Fruit fly (Drosophila melanogaster) whole organism, embryonic: ENCODE results near the gene Mks1.

Experiments used
- Bdp1 ChIP-seq: fragments of 200-800 bp; sonication (Bioruptor generic); optimal IDR thresholded peaks from 3 replicates; lab custom pipeline; 2016; ENCODE audit warnings: missing biosample characterization, missing genetic modification characterization
- C15 ChIP-seq: fragments of 200-800 bp; sonication (Bioruptor generic); IDR thresholded peaks from 3 replicates; pipeline ENCODE4 v1.3.6; 2022; ENCODE audit warnings: missing biosample characterization, missing genetic modification characterization
- CG1024 ChIP-seq: fragments of 200-800 bp; sonication (Bioruptor generic); IDR thresholded peaks from 2 replicates; pipeline ENCODE4 v1.3.6; 2022; ENCODE audit warnings: missing biosample characterization, missing genetic modification characterization
- CG10321 ChIP-seq: fragments of 200-800 bp; sonication (Bioruptor generic); IDR thresholded peaks from 2 replicates; pipeline ENCODE4 v1.3.6; 2022; ENCODE audit warnings: missing biosample characterization, missing genetic modification characterization
- CG10959 ChIP-seq: fragments of 200-800 bp; sonication (Bioruptor generic); IDR thresholded peaks from 2 replicates; pipeline ENCODE4 v1.3.6; 2022; ENCODE audit warnings: missing biosample characterization, missing genetic modification characterization
- CG12155 ChIP-seq: fragments of 200-800 bp; sonication (Bioruptor generic); optimal IDR thresholded peaks from 3 replicates; lab custom pipeline; 2016; ENCODE audit warnings: missing biosample characterization, missing genetic modification characterization
- CG12219 ChIP-seq: fragments of 200-800 bp; sonication (Bioruptor generic); optimal IDR thresholded peaks from 3 replicates; lab custom pipeline; 2018; ENCODE audit warnings: missing biosample characterization, mild to moderate bottlenecking, missing genetic modification characterization
- CG12744 ChIP-seq: fragments of 200-800 bp; sonication (Bioruptor generic); optimal IDR thresholded peaks from 2 replicates; lab custom pipeline; 2016; ENCODE audit warnings: missing biosample characterization, missing genetic modification characterization
- CG13624 ChIP-seq: fragments of 200-800 bp; sonication (Bioruptor generic); optimal IDR thresholded peaks from 2 replicates; lab custom pipeline; 2016; ENCODE audit warnings: missing biosample characterization, missing genetic modification characterization
- CG15479 ChIP-seq: fragments of 200-800 bp; sonication (Bioruptor generic); optimal IDR thresholded peaks from 3 replicates; lab custom pipeline; 2019; ENCODE audit warnings: missing biosample characterization, mild to moderate bottlenecking, missing genetic modification characterization, moderate library complexity
- CG15601 ChIP-seq: fragments of 200-800 bp; sonication (Bioruptor generic); optimal IDR thresholded peaks from 3 replicates; lab custom pipeline; 2019; ENCODE audit warnings: missing biosample characterization, mild to moderate bottlenecking, missing genetic modification characterization, moderate library complexity
- CG15696 ChIP-seq: fragments of 200-800 bp; sonication (Bioruptor generic); optimal IDR thresholded peaks from 2 replicates; lab custom pipeline; 2019; ENCODE audit warnings: missing biosample characterization, mild to moderate bottlenecking, missing genetic modification characterization, moderate library complexity
- CG1647 ChIP-seq: fragments of 200-800 bp; sonication (Bioruptor generic); optimal IDR thresholded peaks from 3 replicates; lab custom pipeline; 2016; ENCODE audit warnings: missing biosample characterization, missing genetic modification characterization
- CG17186 ChIP-seq: fragments of 200-800 bp; sonication (Bioruptor generic); optimal IDR thresholded peaks from 3 replicates; lab custom pipeline; 2017; ENCODE audit warnings: missing biosample characterization, missing genetic modification reagents, missing genetic modification characterization
- CG17912 ChIP-seq: fragments of 200-800 bp; sonication (Bioruptor generic); optimal IDR thresholded peaks from 2 replicates; lab custom pipeline; 2018; ENCODE audit warnings: missing biosample characterization, mild to moderate bottlenecking, missing genetic modification characterization
- CG3281 ChIP-seq: fragments of 200-800 bp; sonication (Bioruptor generic); optimal IDR thresholded peaks from 3 replicates; lab custom pipeline; 2017; ENCODE audit warnings: missing biosample characterization, mild to moderate bottlenecking, missing genetic modification characterization
- CG34422 ChIP-seq: fragments of 200-800 bp; sonication (Bioruptor generic); IDR thresholded peaks from 3 replicates; pipeline ENCODE4 v1.3.6; 2022; ENCODE audit warnings: missing biosample characterization, missing genetic modification characterization
- CG6765 ChIP-seq: fragments of 200-800 bp; sonication (Bioruptor generic); optimal IDR thresholded peaks from 3 replicates; lab custom pipeline; 2017; ENCODE audit warnings: missing biosample characterization, mild to moderate bottlenecking, missing genetic modification characterization
- CG7372 ChIP-seq: fragments of 200-800 bp; sonication (Bioruptor generic); IDR thresholded peaks from 2 replicates; pipeline ENCODE4 v1.3.6; 2022; ENCODE audit warnings: missing biosample characterization, missing genetic modification characterization
- CG9437 ChIP-seq: fragments of 200-800 bp; sonication (Bioruptor generic); optimal IDR thresholded peaks from 2 replicates; lab custom pipeline; 2018; ENCODE audit warnings: missing biosample characterization, mild to moderate bottlenecking, missing genetic modification characterization
- CG9609 ChIP-seq: fragments of 200-800 bp; sonication (Bioruptor generic); optimal IDR thresholded peaks from 3 replicates; lab custom pipeline; 2016; ENCODE audit warnings: missing biosample characterization, missing genetic modification characterization
- CG9797 ChIP-seq: fragments of 200-800 bp; sonication (Bioruptor generic); optimal IDR thresholded peaks from 3 replicates; lab custom pipeline; 2018; ENCODE audit warnings: missing biosample characterization, mild to moderate bottlenecking, missing genetic modification characterization
- CHES-1-like ChIP-seq: fragments of 200-800 bp; sonication (Bioruptor generic); optimal IDR thresholded peaks from 2 replicates; lab custom pipeline; 2016; ENCODE audit warnings: missing biosample characterization, missing genetic modification characterization
- CTCF ChIP-seq: fragments of 200-800 bp; sonication (Bioruptor generic); optimal IDR thresholded peaks from 2 replicates; lab custom pipeline; 2017; ENCODE audit warnings: missing biosample characterization, mild to moderate bottlenecking, missing genetic modification characterization, moderate library complexity
- Dad ChIP-seq: fragments of 200-800 bp; sonication (Bioruptor generic); optimal IDR thresholded peaks from 3 replicates; lab custom pipeline; 2016; ENCODE audit warnings: missing biosample characterization, missing genetic modification characterization
- Dbx ChIP-seq: fragments of 200-800 bp; sonication (Bioruptor generic); IDR thresholded peaks from 3 replicates; pipeline ENCODE4 v1.3.6; 2022; ENCODE audit warnings: missing biosample characterization, missing genetic modification characterization
- Deaf1 ChIP-seq: fragments of 200-800 bp; optimal IDR thresholded peaks from 3 replicates; lab custom pipeline; 2019; ENCODE audit warnings: missing biosample characterization, mild to moderate bottlenecking, missing genetic modification characterization, moderate library complexity
- Fer2 ChIP-seq: fragments of 200-800 bp; sonication (Bioruptor generic); optimal IDR thresholded peaks from 2 replicates; lab custom pipeline; 2018; ENCODE audit warnings: missing biosample characterization, mild to moderate bottlenecking, missing genetic modification characterization, moderate library complexity
- H15 ChIP-seq: fragments of 200-800 bp; sonication (Bioruptor generic); IDR thresholded peaks from 3 replicates; pipeline ENCODE4 v1.3.6; 2022; ENCODE audit warnings: missing biosample characterization, missing genetic modification characterization
- HLHmδ ChIP-seq: fragments of 200-800 bp; sonication (Bioruptor generic); optimal IDR thresholded peaks from 2 replicates; lab custom pipeline; 2018; ENCODE audit warnings: missing biosample characterization, mild to moderate bottlenecking, missing genetic modification characterization, moderate library complexity
- Hmr ChIP-seq: fragments of 200-800 bp; sonication (Bioruptor generic); optimal IDR thresholded peaks from 3 replicates; lab custom pipeline; 2017; ENCODE audit warnings: mild to moderate bottlenecking, missing biosample characterization, missing genetic modification reagents, missing genetic modification characterization
- Neu2 ChIP-seq: fragments of 200-800 bp; sonication (Bioruptor generic); optimal IDR thresholded peaks from 3 replicates; lab custom pipeline; 2016; ENCODE audit warnings: missing biosample characterization, missing genetic modification characterization, borderline replicate concordance
- Nf-YB ChIP-seq: fragments of 200-800 bp; sonication (Bioruptor generic); optimal IDR thresholded peaks from 3 replicates; lab custom pipeline; 2019; ENCODE audit warnings: missing biosample characterization, mild to moderate bottlenecking, missing genetic modification characterization, moderate library complexity
- Scr ChIP-seq: fragments of 200-800 bp; sonication (Bioruptor generic); IDR thresholded peaks from 2 replicates; pipeline ENCODE4 v1.3.6; 2022; ENCODE audit warnings: missing biosample characterization, missing genetic modification characterization; ENCODE audit not compliant: partially characterized antibody
- Side ChIP-seq: fragments of 200-800 bp; sonication (Bioruptor generic); optimal IDR thresholded peaks from 2 replicates; lab custom pipeline; 2016; ENCODE audit warnings: missing biosample characterization, missing genetic modification characterization
- Sin3A ChIP-seq: fragments of >200 bp; optimal IDR thresholded peaks from 2 replicates; lab custom pipeline; 2018
- Sox102F ChIP-seq: fragments of 200-800 bp; sonication (Bioruptor generic); optimal IDR thresholded peaks from 2 replicates; lab custom pipeline; 2018; ENCODE audit warnings: missing biosample characterization, mild to moderate bottlenecking, missing genetic modification characterization, moderate library complexity
- Vsx1 ChIP-seq: fragments of 200-800 bp; sonication (Bioruptor generic); optimal IDR thresholded peaks from 2 replicates; lab custom pipeline; 2017; ENCODE audit warnings: missing biosample characterization, mild to moderate bottlenecking, missing genetic modification characterization, missing genetic modification reagents
- Xbp1 ChIP-seq: fragments of 200-800 bp; sonication (Bioruptor generic); optimal IDR thresholded peaks from 3 replicates; lab custom pipeline; 2016; ENCODE audit warnings: missing biosample characterization, mild to moderate bottlenecking, missing genetic modification characterization
- ac ChIP-seq: fragments of 200-800 bp; sonication (Bioruptor generic); optimal IDR thresholded peaks from 3 replicates; lab custom pipeline; 2017; ENCODE audit warnings: missing biosample characterization, mild to moderate bottlenecking, missing genetic modification characterization
- al ChIP-seq: fragments of 200-800 bp; sonication (Bioruptor generic); IDR thresholded peaks from 2 replicates; pipeline ENCODE4 v1.3.6; 2022; ENCODE audit warnings: missing biosample characterization, missing genetic modification characterization
- ash1 ChIP-seq: fragments of 200-800 bp; sonication (Bioruptor generic); optimal IDR thresholded peaks from 2 replicates; lab custom pipeline; 2018; ENCODE audit warnings: missing biosample characterization, mild to moderate bottlenecking, missing genetic modification characterization
- bcd ChIP-seq: fragments of 200-800 bp; sonication (Bioruptor generic); optimal IDR thresholded peaks from 2 replicates; lab custom pipeline; 2017; ENCODE audit warnings: missing biosample characterization, mild to moderate bottlenecking, missing genetic modification characterization
- crc ChIP-seq: fragments of 200-800 bp; sonication (Bioruptor generic); optimal IDR thresholded peaks from 2 replicates; lab custom pipeline; 2016; ENCODE audit warnings: missing biosample characterization, missing genetic modification characterization
- fru ChIP-seq: fragments of >200 bp; optimal IDR thresholded peaks from 2 replicates; lab custom pipeline; 2017
- inv ChIP-seq: fragments of 200-800 bp; sonication (Bioruptor generic); IDR thresholded peaks from 2 replicates; pipeline ENCODE4 v1.3.6; 2022; ENCODE audit warnings: missing biosample characterization, missing genetic modification characterization; ENCODE audit not compliant: partially characterized antibody
- lab ChIP-seq: fragments of 200-800 bp; sonication (Bioruptor generic); optimal IDR thresholded peaks from 3 replicates; lab custom pipeline; 2017; ENCODE audit warnings: missing biosample characterization, missing genetic modification characterization, mild to moderate bottlenecking, moderate library complexity, missing genetic modification reagents
- odd ChIP-seq: fragments of 200-800 bp; sonication (Bioruptor generic); optimal IDR thresholded peaks from 2 replicates; lab custom pipeline; 2017; ENCODE audit warnings: missing biosample characterization, mild to moderate bottlenecking, missing genetic modification characterization
- sqz ChIP-seq: fragments of 200-800 bp; sonication (Bioruptor generic); optimal IDR thresholded peaks from 3 replicates; lab custom pipeline; 2018; ENCODE audit warnings: missing biosample characterization, mild to moderate bottlenecking, missing genetic modification characterization
- tll ChIP-seq, 2 experiments: fragments of 200-800 bp in 1 of 2; fragments of >200 bp in 1 of 2; sonication (Bioruptor generic) in 1 of 2; optimal IDR thresholded peaks; 2 replicates each; lab custom pipeline; 2017 to 2019; ENCODE audit warnings: missing biosample characterization in 2 of 2, missing genetic modification characterization in 2 of 2, mild to moderate bottlenecking in 1 of 2, moderate library complexity in 1 of 2
- zf30C ChIP-seq: fragments of 200-800 bp; sonication (Bioruptor generic); optimal IDR thresholded peaks from 3 replicates; lab custom pipeline; 2018; ENCODE audit warnings: missing biosample characterization, mild to moderate bottlenecking, missing genetic modification characterization

Gene Mks1

dm6 chrX:12473953-12474468 is 22.4 kb downstream of the Mks1 start (continued):
- peak; percentile 57 for TF ChIP-seq sqz (GFP tag; lab: Kevin White, UChicago)
- peak; percentile 70 for TF ChIP-seq Deaf1 (tag; lab: Kevin White, UChicago)
- TF ChIP-seq CG1024, result no peak
- TF ChIP-seq Sox102F (GFP tag; lab: Kevin White, UChicago), result peak; percentile 74
- peak; percentile 27 for TF ChIP-seq CG13624 (GFP tag; lab: Kevin White, UChicago)
- TF ChIP-seq CG9609 (GFP tag; lab: Kevin White, UChicago), result no peak
- TF ChIP-seq Side, result no peak
- peak; percentile 89 for TF ChIP-seq Hmr (GFP tag; lab: Kevin White, UChicago)
- no peak for TF ChIP-seq tll (GFP tag; optimal IDR thresholded peaks at IDR 0.05; lab: Kevin White, UChicago)
- TF ChIP-seq Xbp1 (GFP tag; lab: Kevin White, UChicago), result peak; percentile 70
- peak; percentile 72 for TF ChIP-seq CG15601 (tag; lab: Kevin White, UChicago)
- TF ChIP-seq Neu2 (GFP tag; lab: Kevin White, UChicago), result no peak
- TF ChIP-seq CG10959 (GFP tag; lab: Robert Waterston, UW), result peak; percentile 47; the same call in 1 of the 2 replicates
- TF ChIP-seq CG15696 (tag; lab: Kevin White, UChicago), result peak; percentile 53
- TF ChIP-seq ac, result no peak
- TF ChIP-seq Sin3A (lab: Kevin White, UChicago), result no peak
- TF ChIP-seq fru, result no peak
- no peak for TF ChIP-seq HLHmδ (GFP tag; lab: Kevin White, UChicago)
- TF ChIP-seq CG9437, result peak; percentile 74
- TF ChIP-seq bcd (GFP tag; lab: Kevin White, UChicago), result peak; percentile 76
- peak; percentile 80 for TF ChIP-seq CG7372
- peak; percentile 60 for TF ChIP-seq Nf-YB
- no peak for TF ChIP-seq CHES-1-like (GFP tag; lab: Kevin White, UChicago)
- TF ChIP-seq CG12744 (GFP tag; lab: Kevin White, UChicago), result no peak
- TF ChIP-seq H15 (GFP tag; lab: Robert Waterston, UW), result peak; percentile 53; the same call in 1 of the 3 replicates
- no peak for TF ChIP-seq CTCF (GFP tag; lab: Kevin White, UChicago)
- no peak for TF ChIP-seq C15 (GFP tag; lab: Robert Waterston, UW)
- no peak for TF ChIP-seq inv (GFP tag; lab: Robert Waterston, UW)
- TF ChIP-seq al (GFP tag; lab: Robert Waterston, UW), result peak; percentile 72; the same call in 1 of the 2 replicates
- no peak for TF ChIP-seq Bdp1
- TF ChIP-seq CG1647, result no peak
- peak; percentile 87 for TF ChIP-seq lab (GFP tag; lab: Kevin White, UChicago)
- TF ChIP-seq CG17186, result no peak
- peak; percentile 41; the same call in 2 of the 3 replicates for TF ChIP-seq CG34422 (GFP tag; lab: Robert Waterston, UW)
- TF ChIP-seq CG10321 (GFP tag; lab: Robert Waterston, UW), result no peak
- TF ChIP-seq CG6765 (GFP tag; lab: Kevin White, UChicago), result peak; percentile 14
- no peak for TF ChIP-seq crc (GFP tag; lab: Kevin White, UChicago)
- TF ChIP-seq zf30C (GFP tag; lab: Kevin White, UChicago), result no peak
- TF ChIP-seq Vsx1 (GFP tag; lab: Kevin White, UChicago), result peak; percentile 15
- TF ChIP-seq Dbx (GFP tag; lab: Robert Waterston, UW), result peak; percentile 58; the same call in 2 of the 3 replicates
- TF ChIP-seq Scr, result no peak
- no peak for TF ChIP-seq CG9797 (GFP tag; lab: Kevin White, UChicago)
- peak; percentile 63 for TF ChIP-seq Fer2 (tag; lab: Kevin White, UChicago)
- TF ChIP-seq CG12155 (GFP tag; lab: Kevin White, UChicago), result peak; percentile 69
- no peak for TF ChIP-seq ash1 (GFP tag; lab: Kevin White, UChicago)
- TF ChIP-seq CG15479 (GFP tag; lab: Kevin White, UChicago), result no peak
- peak; percentile 79 for TF ChIP-seq odd (GFP tag; lab: Kevin White, UChicago)
- TF ChIP-seq Dad (GFP tag; lab: Kevin White, UChicago), result no peak
- peak; percentile 37 for TF ChIP-seq CG12219 (GFP tag; lab: Kevin White, UChicago)
- TF ChIP-seq CG3281 (GFP tag; lab: Kevin White, UChicago), result peak; percentile 81
- TF ChIP-seq CG17912, result no peak
